Worm (Caenorhabditis elegans) whole organism, L2 larva: ENCODE measurements around the gene npp-19.
A peak's percentile ranks its signal among the peaks of the same experiment; 100 is the strongest.

Experiments used
- C34F6.9 ChIP-seq: fragments of 150-350 bp; optimal IDR thresholded peaks from 2 replicates; lab custom pipeline; 2014; ENCODE audit warnings: missing biosample characterization, missing genetic modification characterization
- F13H6.1 ChIP-seq: sonication (generic microtip); optimal IDR thresholded peaks from 2 replicates; lab custom pipeline; 2016; ENCODE audit warnings: missing genetic modification characterization, missing compliant biosample characterization
- R02D3.7 ChIP-seq: fragments of 150-350 bp; optimal IDR thresholded peaks from 2 replicates; lab custom pipeline; 2014; ENCODE audit warnings: missing biosample characterization, missing genetic modification characterization
- Y55F3AM.14 ChIP-seq: fragments of 200-800 bp; sonication (Bioruptor generic); optimal IDR thresholded peaks from 2 replicates; lab custom pipeline; 2018; ENCODE audit warnings: mild to moderate bottlenecking, missing genetic modification characterization, missing compliant biosample characterization
- ZK546.5 ChIP-seq: sonication (generic microtip); optimal IDR thresholded peaks from 2 replicates; lab custom pipeline; 2017; ENCODE audit warnings: missing biosample characterization, missing genetic modification characterization
- alr-1 ChIP-seq: fragments of 150-350 bp; optimal IDR thresholded peaks from 2 replicates; lab custom pipeline; 2014; ENCODE audit warnings: missing biosample characterization, missing genetic modification characterization
- ama-1 ChIP-seq: fragments of 150-350 bp; optimal IDR thresholded peaks from 2 replicates; lab custom pipeline; 2018; ENCODE audit warnings: inconsistent platforms
- blmp-1 ChIP-seq: sonication (generic microtip); optimal IDR thresholded peaks from 2 replicates; lab custom pipeline; 2017; ENCODE audit warnings: missing genetic modification characterization, mild to moderate bottlenecking, missing compliant biosample characterization, antibody characterized with exemption, moderate library complexity; ENCODE audit not compliant: insufficient read depth
- ceh-16 ChIP-seq: fragments of 150-350 bp; optimal IDR thresholded peaks from 2 replicates; lab custom pipeline; 2014; ENCODE audit warnings: missing biosample characterization, missing genetic modification characterization
- dmd-4 ChIP-seq: sonication (generic microtip); optimal IDR thresholded peaks from 2 replicates; lab custom pipeline; 2017; ENCODE audit warnings: missing biosample characterization, missing genetic modification characterization
- egl-27 ChIP-seq: sonication (generic microtip); optimal IDR thresholded peaks from 3 replicates; lab custom pipeline; 2017; ENCODE audit warnings: missing biosample characterization, missing genetic modification reagents, missing genetic modification characterization
- elt-1 ChIP-seq: fragments of 150-350 bp; optimal IDR thresholded peaks from 2 replicates; lab custom pipeline; 2014; ENCODE audit warnings: missing biosample characterization, missing genetic modification characterization
- fos-1 ChIP-seq: fragments of 150-350 bp; optimal IDR thresholded peaks from 2 replicates; lab custom pipeline; 2014; ENCODE audit warnings: missing biosample characterization, missing genetic modification characterization
- gmeb-1 ChIP-seq: fragments of 150-350 bp; optimal IDR thresholded peaks from 2 replicates; lab custom pipeline; 2014; ENCODE audit warnings: missing biosample characterization, missing genetic modification characterization
- lin-11 ChIP-seq: fragments of 150-350 bp; sonication (generic microtip); optimal IDR thresholded peaks from 2 replicates; lab custom pipeline; 2014; ENCODE audit warnings: missing biosample characterization, missing genetic modification characterization, inconsistent platforms, mixed read lengths
- lin-13 ChIP-seq: fragments of 150-350 bp; optimal IDR thresholded peaks from 2 replicates; lab custom pipeline; 2014; ENCODE audit warnings: missing biosample characterization, missing genetic modification reagents, missing genetic modification characterization
- lin-39 ChIP-seq: fragments of 150-350 bp; optimal IDR thresholded peaks from 2 replicates; lab custom pipeline; 2014; ENCODE audit warnings: missing biosample characterization, missing genetic modification reagents, missing genetic modification characterization
- lsy-2 ChIP-seq, 2 experiments: fragments of 150-350 bp in 1 of 2; sonication (generic microtip) in 1 of 2; optimal IDR thresholded peaks; 2 replicates each; lab custom pipeline; 2014 to 2017; ENCODE audit warnings: missing biosample characterization in 2 of 2, missing genetic modification characterization in 2 of 2
- mab-5 ChIP-seq: fragments of 150-350 bp; optimal IDR thresholded peaks from 2 replicates; lab custom pipeline; 2014; ENCODE audit warnings: missing biosample characterization, missing genetic modification characterization
- mbf-1 ChIP-seq: sonication (generic microtip); optimal IDR thresholded peaks from 2 replicates; lab custom pipeline; 2017; ENCODE audit warnings: missing biosample characterization, missing genetic modification characterization
- nhr-10 ChIP-seq: sonication (generic microtip); optimal IDR thresholded peaks from 2 replicates; lab custom pipeline; 2017; ENCODE audit warnings: missing biosample characterization, missing genetic modification characterization
- nhr-11 ChIP-seq: fragments of 150-350 bp; optimal IDR thresholded peaks from 2 replicates; lab custom pipeline; 2014; ENCODE audit warnings: missing biosample characterization, missing genetic modification characterization
- nhr-12 ChIP-seq: fragments of 150-350 bp; optimal IDR thresholded peaks from 2 replicates; lab custom pipeline; 2014; ENCODE audit warnings: missing biosample characterization, missing genetic modification characterization
- nhr-129 ChIP-seq: fragments of 150-350 bp; optimal IDR thresholded peaks from 2 replicates; lab custom pipeline; 2014; ENCODE audit warnings: missing biosample characterization, missing genetic modification characterization
- nhr-23 ChIP-seq: fragments of 150-350 bp; optimal IDR thresholded peaks from 2 replicates; lab custom pipeline; 2014; ENCODE audit warnings: missing biosample characterization, missing genetic modification reagents, missing genetic modification characterization
- nhr-237 ChIP-seq: fragments of 150-350 bp; optimal IDR thresholded peaks from 2 replicates; lab custom pipeline; 2014; ENCODE audit warnings: missing biosample characterization, missing genetic modification characterization
- peb-1 ChIP-seq: fragments of 150-350 bp; optimal IDR thresholded peaks from 2 replicates; lab custom pipeline; 2014; ENCODE audit warnings: missing biosample characterization, missing genetic modification characterization
- skn-1 ChIP-seq: sonication (generic microtip); optimal IDR thresholded peaks from 2 replicates; lab custom pipeline; 2017; ENCODE audit warnings: missing biosample characterization, missing genetic modification characterization
- sma-3 ChIP-seq: sonication (generic microtip); optimal IDR thresholded peaks from 2 replicates; lab custom pipeline; 2016; ENCODE audit warnings: missing genetic modification reagents, missing genetic modification characterization, missing compliant biosample characterization
- sma-9 ChIP-seq, 2 experiments: fragments of 150-350 bp in 1 of 2; sonication (generic microtip) in 1 of 2; optimal IDR thresholded peaks; 2 replicates each; lab custom pipeline; 2014 to 2016; ENCODE audit warnings: missing genetic modification characterization in 2 of 2, mild to moderate bottlenecking in 1 of 2, missing biosample characterization in 1 of 2, missing compliant biosample characterization in 1 of 2, missing genetic modification reagents in 1 of 2, moderate library complexity in 1 of 2
- snpc-4 ChIP-seq: fragments of 150-350 bp; optimal IDR thresholded peaks from 2 replicates; lab custom pipeline; 2014; ENCODE audit warnings: missing biosample characterization, missing genetic modification characterization
- unc-55 ChIP-seq: fragments of 150-350 bp; sonication (generic microtip); optimal IDR thresholded peaks from 3 replicates; lab custom pipeline; 2014; ENCODE audit warnings: missing biosample characterization, missing genetic modification reagents, missing genetic modification characterization
- unc-62 ChIP-seq: fragments of 150-350 bp; optimal IDR thresholded peaks from 2 replicates; lab custom pipeline; 2014; ENCODE audit warnings: missing biosample characterization, missing genetic modification reagents, missing genetic modification characterization
- zag-1 ChIP-seq: fragments of 150-350 bp; optimal IDR thresholded peaks from 2 replicates; lab custom pipeline; 2014; ENCODE audit warnings: missing biosample characterization, missing genetic modification characterization
- ztf-11 ChIP-seq: sonication (generic microtip); optimal IDR thresholded peaks from 2 replicates; lab custom pipeline; 2017; ENCODE audit warnings: missing biosample characterization, missing genetic modification characterization
- ztf-4 ChIP-seq: fragments of 150-350 bp; optimal IDR thresholded peaks from 2 replicates; lab custom pipeline; 2014; ENCODE audit warnings: missing biosample characterization, missing genetic modification characterization

The npp-19 gene

DNA sequence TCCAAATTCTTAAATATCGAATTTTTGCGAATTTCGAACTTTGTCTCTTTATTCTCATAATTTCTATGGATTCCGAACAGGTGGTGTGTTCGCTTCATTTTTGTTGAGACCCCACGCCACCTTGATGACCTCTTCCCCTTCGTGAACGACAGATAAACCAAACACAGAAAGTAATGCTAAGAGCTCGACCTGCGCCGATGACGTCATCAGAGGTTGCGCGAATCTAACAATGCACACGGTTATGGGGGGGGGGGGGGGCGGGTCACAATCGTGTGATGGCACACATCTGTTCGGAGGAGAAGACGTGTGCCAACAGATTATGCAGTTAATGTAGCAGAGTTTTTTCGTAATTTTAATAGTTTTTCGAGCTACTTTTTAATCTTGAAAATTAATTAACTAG is 14.0 kb downstream of the npp-19 start:
- TF ChIP-seq elt-1 (tag; lab: Kevin White, UChicago) (no peak), ama-1 (lab: Kevin White, UChicago) (no peak), F13H6.1 (no peak), unc-55 (GFP tag; lab: Kevin White, UChicago) (no peak), egl-27 (no peak), lin-13 (GFP tag; lab: Kevin White, UChicago) (no peak), mbf-1 (tag; lab: Kevin White, UChicago) (no peak), gmeb-1 (tag; lab: Kevin White, UChicago) (no peak), dmd-4 (no peak), blmp-1 (no peak), ZK546.5 (tag; lab: Kevin White, UChicago) (no peak), fos-1 (tag; lab: Kevin White, UChicago) (no peak), ceh-16 (tag; lab: Kevin White, UChicago) (no peak)
- TF ChIP-seq, all 48 proteins: peak for 0

DNA sequence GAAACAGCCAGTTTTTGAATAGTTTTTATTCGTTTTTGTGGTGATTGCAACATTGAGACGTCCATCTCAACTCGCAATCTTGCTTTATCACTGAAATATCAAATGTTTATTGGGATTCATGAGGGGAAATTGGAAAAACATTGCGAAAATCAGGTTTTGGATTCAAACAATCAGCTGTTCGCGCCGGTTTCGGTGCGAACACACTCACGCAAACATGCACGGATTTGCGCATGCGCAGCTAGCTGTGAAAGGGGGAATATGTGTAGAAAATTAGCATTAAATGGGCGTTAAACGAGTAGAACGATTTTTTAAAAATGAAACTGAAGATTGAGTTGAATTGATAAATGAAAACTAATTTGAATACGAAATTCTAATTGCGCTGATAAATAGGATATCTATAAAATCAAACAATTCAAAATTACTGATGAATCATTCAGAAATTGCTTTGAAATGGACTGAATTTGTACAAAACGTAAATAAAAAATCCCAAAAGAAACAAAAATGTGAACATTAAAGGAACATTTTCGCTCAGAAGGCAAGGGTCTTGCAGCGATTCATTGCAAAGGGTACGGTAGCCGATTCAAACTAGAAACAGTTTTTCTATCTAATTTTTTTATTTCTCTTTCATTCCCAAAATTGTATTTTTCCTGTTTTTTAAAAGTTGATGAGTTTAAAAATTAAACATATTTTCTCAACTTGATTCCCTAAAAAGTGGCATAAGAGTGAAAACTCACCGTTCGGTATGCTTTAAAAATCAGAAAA is 14.9 kb downstream of the npp-19 start, which contains the start of gene ect-2:
ect-2 (minus strand) TSS at position 762 of the 762 bp plus-strand sequence.
- TF ChIP-seq ZK546.5 (tag; lab: Kevin White, UChicago), result no peak
- no peak for TF ChIP-seq lin-39 (tag; lab: Kevin White, UChicago)
- no peak for TF ChIP-seq nhr-23 (tag; lab: Kevin White, UChicago)
- TF ChIP-seq unc-62 (GFP tag; lab: Kevin White, UChicago), result no peak
- no peak for TF ChIP-seq ama-1 (lab: Kevin White, UChicago)
- TF ChIP-seq F13H6.1, result no peak
- TF ChIP-seq dmd-4, result no peak
- no peak for TF ChIP-seq fos-1 (tag; lab: Kevin White, UChicago)
- TF ChIP-seq snpc-4 (tag; lab: Kevin White, UChicago), result no peak
- no peak for TF ChIP-seq skn-1
- TF ChIP-seq nhr-10 (tag; lab: Kevin White, UChicago), result no peak
- peak in 1 of 2 experiments; percentile 29 for TF ChIP-seq lsy-2 (tag; optimal IDR thresholded peaks at IDR 0.05; lab: Kevin White, UChicago)
- TF ChIP-seq ztf-11, result no peak
- TF ChIP-seq C34F6.9 (tag; lab: Kevin White, UChicago), result peak; percentile 29
- peak; percentile 79 for TF ChIP-seq gmeb-1 (tag; lab: Kevin White, UChicago)
- TF ChIP-seq zag-1 (tag; lab: Kevin White, UChicago), result no peak
- no peak for TF ChIP-seq ztf-4
- TF ChIP-seq nhr-11, result no peak
- peak; percentile 43 for TF ChIP-seq unc-55 (GFP tag; lab: Kevin White, UChicago)
- no peak for TF ChIP-seq Y55F3AM.14 (GFP tag; lab: Kevin White, UChicago)
- no peak for TF ChIP-seq mbf-1 (tag; lab: Kevin White, UChicago)
- TF ChIP-seq nhr-129 (tag; lab: Kevin White, UChicago), result no peak
- TF ChIP-seq sma-3 (GFP tag; lab: Kevin White, UChicago), result no peak
- TF ChIP-seq, all 48 proteins: peak for 4

DNA sequence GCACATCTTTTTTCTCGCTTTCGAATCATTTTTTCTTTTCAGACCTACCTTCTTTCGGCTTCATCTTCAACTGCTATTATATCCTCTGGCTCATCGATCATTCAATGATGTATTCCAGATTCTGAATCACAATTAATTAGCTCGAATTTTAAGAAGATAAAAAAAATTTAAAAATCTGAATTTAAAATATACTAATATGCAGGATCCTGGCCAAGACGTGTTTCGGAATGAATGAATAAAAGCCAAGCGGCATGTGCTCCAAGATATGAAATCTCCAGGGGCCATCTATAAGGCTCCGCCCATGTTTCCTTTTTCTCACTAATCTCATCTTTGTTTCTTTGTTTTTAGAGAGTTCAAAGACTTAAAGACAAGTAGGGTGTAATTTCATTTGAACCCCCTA is 20.3 kb downstream of the npp-19 start, which contains the start of gene mpz-1:
mpz-1 (minus strand) TSS at position 101 of the 400 bp plus-strand sequence.
- no peak for TF ChIP-seq zag-1 (tag; lab: Kevin White, UChicago)
- TF ChIP-seq nhr-10 (tag; lab: Kevin White, UChicago), result no peak
- TF ChIP-seq snpc-4 (tag; lab: Kevin White, UChicago), result no peak
- TF ChIP-seq mbf-1 (tag; lab: Kevin White, UChicago), result no peak
- no peak for TF ChIP-seq alr-1 (tag; lab: Kevin White, UChicago)
- no peak for TF ChIP-seq Y55F3AM.14 (GFP tag; lab: Kevin White, UChicago)
- TF ChIP-seq nhr-129 (tag; lab: Kevin White, UChicago), result no peak
- no peak for TF ChIP-seq mab-5 (tag; lab: Kevin White, UChicago)
- no peak for TF ChIP-seq lin-11 (tag; lab: Kevin White, UChicago)
- TF ChIP-seq skn-1, result no peak
- TF ChIP-seq peb-1 (tag; lab: Kevin White, UChicago), result no peak
- no peak for TF ChIP-seq nhr-12 (tag; lab: Kevin White, UChicago)
- no peak for TF ChIP-seq R02D3.7 (tag; lab: Kevin White, UChicago)
- TF ChIP-seq C34F6.9 (tag; lab: Kevin White, UChicago), result no peak
- no peak for TF ChIP-seq nhr-23 (tag; lab: Kevin White, UChicago)
- TF ChIP-seq gmeb-1 (tag; lab: Kevin White, UChicago), result no peak
- TF ChIP-seq nhr-11, result no peak

DNA sequence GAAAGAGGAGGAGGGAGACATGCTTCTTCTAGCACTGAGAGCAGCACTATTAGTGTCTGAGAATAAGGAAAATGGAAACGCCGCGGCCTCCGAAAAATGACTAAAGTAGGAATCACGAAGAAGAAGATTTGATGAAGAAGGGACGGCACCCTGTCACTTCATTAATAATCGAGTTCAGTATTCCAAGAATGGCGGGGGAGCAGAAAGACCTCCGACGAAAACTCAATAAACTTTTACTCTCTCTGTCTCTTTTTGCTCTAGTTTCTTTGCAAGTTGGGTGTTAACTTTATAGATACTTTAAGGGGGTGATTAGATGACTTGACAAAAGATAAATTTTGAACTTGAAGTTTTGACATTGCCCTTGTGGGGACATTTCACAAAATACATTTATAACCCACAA is 29.0 kb downstream of the npp-19 start:
- TF ChIP-seq sma-9 (GFP tag; optimal IDR thresholded peaks at IDR 0.05; lab: Kevin White, UChicago) (peak; percentile 28), sma-9 (tag; optimal IDR thresholded peaks at IDR 0.05; lab: Kevin White, UChicago) (no peak), ztf-11 (no peak), lsy-2 (tag; optimal IDR thresholded peaks at IDR 0.05; lab: Kevin White, UChicago) (no peak), nhr-237 (no peak), unc-55 (GFP tag; lab: Kevin White, UChicago) (peak; percentile 11), C34F6.9 (tag; lab: Kevin White, UChicago) (peak; percentile 25)
